Fruit fly (Drosophila melanogaster): Measurements from ENCODE around the gene CG10077.

CG10077 gene

dm6 chr3L:6979387-6980249, 23.9 kb upstream of the CG10077 start, which contains the start of gene Galphai (continued):
- no peak for TF ChIP-seq BtbVII (GFP tag; optimal IDR thresholded peaks at IDR 0.05)
- TF ChIP-seq run (tag; optimal IDR thresholded peaks at IDR 0.05) = peak; percentile 51
- TF ChIP-seq zf30C (GFP tag; optimal IDR thresholded peaks at IDR 0.05) = no peak
- no peak for TF ChIP-seq chn (GFP tag; optimal IDR thresholded peaks at IDR 0.05)
- TF ChIP-seq wdn (GFP tag; IDR thresholded peaks at IDR 0.05) = no peak
- TF ChIP-seq CG12744 (GFP tag; optimal IDR thresholded peaks at IDR 0.05) = peak; percentile 31
- peak; percentile 91 for TF ChIP-seq CG4617 (GFP tag; optimal IDR thresholded peaks at IDR 0.05; ENCODE audit: borderline replicate concordance)
- TF ChIP-seq GATAe (GFP tag; conservative IDR thresholded peaks at IDR 0.05) = no peak
- no peak for TF ChIP-seq CG6654 (GFP tag; optimal IDR thresholded peaks at IDR 0.05)
- peak; percentile 15 for TF ChIP-seq Spps (tag; optimal IDR thresholded peaks at IDR 0.05)
- TF ChIP-seq CG32772 (GFP tag; IDR thresholded peaks at IDR 0.05) = no peak
- no peak for TF ChIP-seq lov (optimal IDR thresholded peaks at IDR 0.05)
- TF ChIP-seq lov (GFP tag; IDR thresholded peaks at IDR 0.05) = no peak
- peak; percentile 66 for TF ChIP-seq gsb-n (tag; optimal IDR thresholded peaks at IDR 0.05)
- no peak for TF ChIP-seq Sox100B (GFP tag; optimal IDR thresholded peaks at IDR 0.05)
- no peak for TF ChIP-seq CG31441 (GFP tag; IDR thresholded peaks at IDR 0.05)
- no peak for TF ChIP-seq cwo (GFP tag; optimal IDR thresholded peaks at IDR 0.05)
- TF ChIP-seq Poxn (GFP tag; IDR thresholded peaks at IDR 0.05) = no peak
- TF ChIP-seq CrebB (tag; optimal IDR thresholded peaks at IDR 0.05) = peak; percentile 57
- TF ChIP-seq tup (GFP tag; optimal IDR thresholded peaks at IDR 0.05) = no peak
- TF ChIP-seq sima (GFP tag; optimal IDR thresholded peaks at IDR 0.05) = no peak
- no peak for TF ChIP-seq CG14860 (GFP tag; IDR thresholded peaks at IDR 0.05; ENCODE audit: partially characterized antibody)
- TF ChIP-seq toy (GFP tag; IDR thresholded peaks at IDR 0.05) = no peak
- TF ChIP-seq MBD-R2 (GFP tag; IDR thresholded peaks at IDR 0.05) = peak; percentile 63
- no peak for TF ChIP-seq org-1 (GFP tag; optimal IDR thresholded peaks at IDR 0.05)
- peak; percentile 66 for TF ChIP-seq nmo (GFP tag; optimal IDR thresholded peaks at IDR 0.05)
- peak; percentile 28 for TF ChIP-seq mirr (GFP tag; optimal IDR thresholded peaks at IDR 0.05)
- TF ChIP-seq gcm (GFP tag; optimal IDR thresholded peaks at IDR 0.05) = peak; percentile 12
- TF ChIP-seq CG11456 (GFP tag; IDR thresholded peaks at IDR 0.05) = no peak
- TF ChIP-seq cg (GFP tag; optimal IDR thresholded peaks at IDR 0.05) = peak; percentile 88
- TF ChIP-seq Hey (tag; optimal IDR thresholded peaks at IDR 0.05) = no peak
- no peak for TF ChIP-seq Doc2 (GFP tag; IDR thresholded peaks at IDR 0.05)
- no peak for TF ChIP-seq CG32767 (GFP tag; IDR thresholded peaks at IDR 0.05)
- no peak for TF ChIP-seq CG18619 (GFP tag; optimal IDR thresholded peaks at IDR 0.05)
- peak; percentile 58 for TF ChIP-seq CG31365 (tag; optimal IDR thresholded peaks at IDR 0.05)
- peak; percentile 6; the same call in 1 of the 3 replicates for TF ChIP-seq dysf (GFP tag; IDR thresholded peaks at IDR 0.05)
- TF ChIP-seq H15 (GFP tag; IDR thresholded peaks at IDR 0.05) = no peak
- no peak for TF ChIP-seq Trl (optimal IDR thresholded peaks at IDR 0.05)
- TF ChIP-seq Trl (GFP tag; optimal IDR thresholded peaks at IDR 0.05) = no peak
- peak; percentile 62 for TF ChIP-seq Bdp1 (GFP tag; optimal IDR thresholded peaks at IDR 0.05)
- peak; percentile 24 for TF ChIP-seq CG30020 (tag; optimal IDR thresholded peaks at IDR 0.05)
- TF ChIP-seq CG10321 (GFP tag; IDR thresholded peaks at IDR 0.05) = peak; percentile 49; the same call in 1 of the 2 replicates
- no peak for TF ChIP-seq CG10209 (GFP tag; optimal IDR thresholded peaks at IDR 0.05)
- no peak for TF ChIP-seq TFAM (GFP tag; optimal IDR thresholded peaks at IDR 0.05)
- peak; percentile 27 for TF ChIP-seq Mes4 (GFP tag; optimal IDR thresholded peaks at IDR 0.05)
- TF ChIP-seq chinmo (GFP tag; IDR thresholded peaks at IDR 0.05; ENCODE audit: partially characterized antibody) = peak; percentile 70; the same call in 2 of the 4 replicates
- no peak for TF ChIP-seq Gsc (GFP tag; IDR thresholded peaks at IDR 0.05)
- TF ChIP-seq jumu (GFP tag; optimal IDR thresholded peaks at IDR 0.05) = peak; percentile 75
- TF ChIP-seq CG6813 (GFP tag; optimal IDR thresholded peaks at IDR 0.05) = no peak
- TF ChIP-seq Mrtf (GFP tag; IDR thresholded peaks at IDR 0.05) = no peak

All from whole organism, embryonic.